Worm (Caenorhabditis elegans): ENCODE measurements around the gene shw-3.
A peak's percentile ranks its signal among the peaks of the same experiment; 100 is the strongest.

Gene shw-3

ce11 chrV:13003378-13003777 is 16.4 kb upstream of the shw-3 start (continued):
- TF ChIP-seq egl-43 (GFP tag; IDR thresholded peaks at IDR 0.05), result peak; percentile 93
- no peak for TF ChIP-seq fkh-10 (GFP tag; optimal IDR thresholded peaks at IDR 0.05)
- TF ChIP-seq Y5F2A.4 (GFP tag; optimal IDR thresholded peaks at IDR 0.05), result peak; percentile 69
- peak; percentile 94 for TF ChIP-seq daf-19 (GFP tag; conservative IDR thresholded peaks at IDR 0.05)
- peak; percentile 80 for TF ChIP-seq dve-1 (tag; optimal IDR thresholded peaks at IDR 0.05; ENCODE audit: insufficient read depth)
- peak; percentile 65 for TF ChIP-seq F49E8.2 (tag; optimal IDR thresholded peaks at IDR 0.05; ENCODE audit: borderline replicate concordance)
- 0 out of 2 replicates have a peak, but pooled peaks have one; percentile 39 for TF ChIP-seq zfp-3 (GFP tag; conservative IDR thresholded peaks at IDR 0.05)
- TF ChIP-seq ceh-20 (GFP tag; IDR thresholded peaks at IDR 0.05), result peak; percentile 78
- TF ChIP-seq nhr-48 (tag; optimal IDR thresholded peaks at IDR 0.05), result peak; percentile 68
- TF ChIP-seq madf-5 (GFP tag; IDR thresholded peaks at IDR 0.05), result peak in 1 of 2 experiments; percentile 8; a peak in 1 of 4 replicates
- peak; percentile 62 for TF ChIP-seq gei-8 (GFP tag; optimal IDR thresholded peaks at IDR 0.05)
- TF ChIP-seq snpc-1.2 (GFP tag; IDR thresholded peaks at IDR 0.05), result peak; percentile 83

- TF ChIP-seq nhr-111 (GFP tag; optimal IDR thresholded peaks at IDR 0.05) (no peak), lir-3 (tag; optimal IDR thresholded peaks at IDR 0.05) (no peak), pqm-1 (tag; optimal IDR thresholded peaks at IDR 0.05) (peak; percentile 19), pha-4 (GFP tag; IDR thresholded peaks at IDR 0.05) (no peak), pha-4 (tag; optimal IDR thresholded peaks at IDR 0.05) (no peak), lsy-2 (tag; optimal IDR thresholded peaks at IDR 0.05) (no peak), daf-16 (GFP tag; optimal IDR thresholded peaks at IDR 0.05) (no peak), daf-16 (tag; optimal IDR thresholded peaks at IDR 0.05) (peak; percentile 69), nhr-28 (tag; optimal IDR thresholded peaks at IDR 0.05) (peak; percentile 35), dve-1 (tag; optimal IDR thresholded peaks at IDR 0.05; ENCODE audit: insufficient read depth) (peak; percentile 60), dmd-6 (GFP tag; IDR thresholded peaks at IDR 0.05) (peak; percentile 46), hlh-11 (tag; optimal IDR thresholded peaks at IDR 0.05) (peak; percentile 33), nhr-42 (GFP tag; IDR thresholded peaks at IDR 0.05) (no peak), nhr-77 (tag; optimal IDR thresholded peaks at IDR 0.05) (peak; percentile 21), saeg-2 (GFP tag; IDR thresholded peaks at IDR 0.05) (0 out of 2 replicates have a peak, but pooled peaks have one; percentile 30), lin-1 (GFP tag; IDR thresholded peaks at IDR 0.05) (0 out of 2 replicates have a peak, but pooled peaks have one; percentile 10)
These were observed 15.1 kb upstream of the shw-3 start, which contains the start of gene inft-2 for ce11 chrV:13002070-13002469. Gene inft-2 (plus strand): TSS chrV:13002317.

ce11 chrV:13000068-13000467 is 13.1 kb upstream of the shw-3 start:
- no peak for TF ChIP-seq mdl-1 (tag; optimal IDR thresholded peaks at IDR 0.05)
- peak; percentile 70 for TF ChIP-seq Y48G9A.11 (GFP tag; IDR thresholded peaks at IDR 0.05)
- peak; percentile 38 for TF ChIP-seq F49E8.2 (tag; optimal IDR thresholded peaks at IDR 0.05; ENCODE audit: borderline replicate concordance)
- no peak for TF ChIP-seq lin-1 (GFP tag; IDR thresholded peaks at IDR 0.05)
- no peak for TF ChIP-seq daf-12 (tag; optimal IDR thresholded peaks at IDR 0.05)
- TF ChIP-seq lin-13 (GFP tag; optimal IDR thresholded peaks at IDR 0.05), result no peak
- TF ChIP-seq unc-62 (GFP tag; optimal IDR thresholded peaks at IDR 0.05 in 1 of 2), result no peak
- TF ChIP-seq unc-62 (tag; optimal IDR thresholded peaks at IDR 0.05), result no peak
- no peak for TF ChIP-seq nhr-41 (GFP tag; IDR thresholded peaks at IDR 0.05)
- no peak for TF ChIP-seq snpc-4 (tag; optimal IDR thresholded peaks at IDR 0.05)
- peak; percentile 73 for TF ChIP-seq unc-130 (GFP tag; optimal IDR thresholded peaks at IDR 0.05)

DNA sequence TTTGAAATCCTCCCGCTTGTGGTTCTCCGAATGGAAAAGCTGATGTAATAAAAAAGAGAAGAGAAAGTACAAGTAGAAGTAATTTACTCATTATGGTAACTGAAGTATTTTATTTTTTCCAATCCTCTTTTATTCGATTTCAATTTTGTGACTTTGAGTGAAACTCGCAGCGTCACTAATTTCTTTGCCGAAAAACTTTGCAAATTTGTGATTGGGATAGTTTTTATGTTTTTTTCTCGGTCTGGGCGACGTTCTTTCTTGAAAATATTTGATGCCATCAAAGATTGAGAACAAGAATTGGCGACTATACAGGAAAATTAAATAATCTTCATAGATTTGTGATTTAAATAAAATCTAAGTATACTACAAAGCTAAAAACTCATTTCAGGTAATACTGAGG is 12.6 kb upstream of the shw-3 start, which contains the start of gene far-4:
TSS of gene far-4 (minus strand) at position 101 of the 400 bp plus-strand sequence.
- no peak for TF ChIP-seq dmd-9 (GFP tag; IDR thresholded peaks at IDR 0.05)
